Worm (Caenorhabditis elegans) whole organism, L2 larva: Measurements from ENCODE around the gene C06A1.6.

ENCODE experiments used
- C34F6.9 ChIP-seq: fragments of 150-350 bp; optimal IDR thresholded peaks from 2 replicates; lab custom pipeline; 2014; ENCODE audit warnings: missing biosample characterization, missing genetic modification characterization
- F13H6.1 ChIP-seq: sonication (generic microtip); optimal IDR thresholded peaks from 2 replicates; lab custom pipeline; 2016; ENCODE audit warnings: missing genetic modification characterization, missing compliant biosample characterization
- R02D3.7 ChIP-seq: fragments of 150-350 bp; optimal IDR thresholded peaks from 2 replicates; lab custom pipeline; 2014; ENCODE audit warnings: missing biosample characterization, missing genetic modification characterization
- Y55F3AM.14 ChIP-seq: fragments of 200-800 bp; sonication (Bioruptor generic); optimal IDR thresholded peaks from 2 replicates; lab custom pipeline; 2018; ENCODE audit warnings: mild to moderate bottlenecking, missing genetic modification characterization, missing compliant biosample characterization
- ZK546.5 ChIP-seq: sonication (generic microtip); optimal IDR thresholded peaks from 2 replicates; lab custom pipeline; 2017; ENCODE audit warnings: missing biosample characterization, missing genetic modification characterization
- alr-1 ChIP-seq: fragments of 150-350 bp; optimal IDR thresholded peaks from 2 replicates; lab custom pipeline; 2014; ENCODE audit warnings: missing biosample characterization, missing genetic modification characterization
- aly-2 ChIP-seq: fragments of 150-350 bp; optimal IDR thresholded peaks from 2 replicates; lab custom pipeline; 2014; ENCODE audit warnings: missing biosample characterization, missing genetic modification characterization
- ama-1 ChIP-seq: fragments of 150-350 bp; optimal IDR thresholded peaks from 2 replicates; lab custom pipeline; 2018; ENCODE audit warnings: inconsistent platforms
- blmp-1 ChIP-seq: sonication (generic microtip); optimal IDR thresholded peaks from 2 replicates; lab custom pipeline; 2017; ENCODE audit warnings: missing genetic modification characterization, mild to moderate bottlenecking, missing compliant biosample characterization, antibody characterized with exemption, moderate library complexity; ENCODE audit not compliant: insufficient read depth
- ceh-16 ChIP-seq: fragments of 150-350 bp; optimal IDR thresholded peaks from 2 replicates; lab custom pipeline; 2014; ENCODE audit warnings: missing biosample characterization, missing genetic modification characterization
- ceh-82 ChIP-seq: fragments of 150-350 bp; optimal IDR thresholded peaks from 2 replicates; lab custom pipeline; 2014; ENCODE audit warnings: missing biosample characterization, missing genetic modification characterization
- crh-2 ChIP-seq: sonication (generic microtip); optimal IDR thresholded peaks from 2 replicates; lab custom pipeline; 2017; ENCODE audit warnings: missing biosample characterization, missing genetic modification characterization
- dmd-4 ChIP-seq: sonication (generic microtip); optimal IDR thresholded peaks from 2 replicates; lab custom pipeline; 2017; ENCODE audit warnings: missing biosample characterization, missing genetic modification characterization
- egl-27 ChIP-seq: sonication (generic microtip); optimal IDR thresholded peaks from 3 replicates; lab custom pipeline; 2017; ENCODE audit warnings: missing biosample characterization, missing genetic modification reagents, missing genetic modification characterization
- elt-1 ChIP-seq: fragments of 150-350 bp; optimal IDR thresholded peaks from 2 replicates; lab custom pipeline; 2014; ENCODE audit warnings: missing biosample characterization, missing genetic modification characterization
- elt-3 ChIP-seq: sonication (generic microtip); optimal IDR thresholded peaks from 2 replicates; lab custom pipeline; 2017; ENCODE audit warnings: missing biosample characterization, missing genetic modification characterization
- fos-1 ChIP-seq: fragments of 150-350 bp; optimal IDR thresholded peaks from 2 replicates; lab custom pipeline; 2014; ENCODE audit warnings: missing biosample characterization, missing genetic modification characterization
- gmeb-1 ChIP-seq: fragments of 150-350 bp; optimal IDR thresholded peaks from 2 replicates; lab custom pipeline; 2014; ENCODE audit warnings: missing biosample characterization, missing genetic modification characterization
- lin-11 ChIP-seq: fragments of 150-350 bp; sonication (generic microtip); optimal IDR thresholded peaks from 2 replicates; lab custom pipeline; 2014; ENCODE audit warnings: missing biosample characterization, missing genetic modification characterization, inconsistent platforms, mixed read lengths
- lin-13 ChIP-seq: fragments of 150-350 bp; optimal IDR thresholded peaks from 2 replicates; lab custom pipeline; 2014; ENCODE audit warnings: missing biosample characterization, missing genetic modification reagents, missing genetic modification characterization
- lin-39 ChIP-seq: fragments of 150-350 bp; optimal IDR thresholded peaks from 2 replicates; lab custom pipeline; 2014; ENCODE audit warnings: missing biosample characterization, missing genetic modification reagents, missing genetic modification characterization
- lsy-2 ChIP-seq, 2 experiments: fragments of 150-350 bp in 1 of 2; sonication (generic microtip) in 1 of 2; optimal IDR thresholded peaks; 2 replicates each; lab custom pipeline; 2014 to 2017; ENCODE audit warnings: missing biosample characterization in 2 of 2, missing genetic modification characterization in 2 of 2
- mab-5 ChIP-seq: fragments of 150-350 bp; optimal IDR thresholded peaks from 2 replicates; lab custom pipeline; 2014; ENCODE audit warnings: missing biosample characterization, missing genetic modification characterization
- mbf-1 ChIP-seq: sonication (generic microtip); optimal IDR thresholded peaks from 2 replicates; lab custom pipeline; 2017; ENCODE audit warnings: missing biosample characterization, missing genetic modification characterization
- mdl-1 ChIP-seq, 2 experiments: fragments of 150-350 bp in 1 of 2; sonication (generic microtip) in 1 of 2; optimal IDR thresholded peaks; 2 replicates each; lab custom pipeline; 2017; ENCODE audit warnings: missing biosample characterization in 2 of 2, missing genetic modification characterization in 2 of 2
- nhr-10 ChIP-seq: sonication (generic microtip); optimal IDR thresholded peaks from 2 replicates; lab custom pipeline; 2017; ENCODE audit warnings: missing biosample characterization, missing genetic modification characterization
- nhr-11 ChIP-seq: fragments of 150-350 bp; optimal IDR thresholded peaks from 2 replicates; lab custom pipeline; 2014; ENCODE audit warnings: missing biosample characterization, missing genetic modification characterization
- nhr-12 ChIP-seq: fragments of 150-350 bp; optimal IDR thresholded peaks from 2 replicates; lab custom pipeline; 2014; ENCODE audit warnings: missing biosample characterization, missing genetic modification characterization
- nhr-129 ChIP-seq: fragments of 150-350 bp; optimal IDR thresholded peaks from 2 replicates; lab custom pipeline; 2014; ENCODE audit warnings: missing biosample characterization, missing genetic modification characterization
- nhr-21 ChIP-seq: fragments of 150-350 bp; optimal IDR thresholded peaks from 2 replicates; lab custom pipeline; 2014; ENCODE audit warnings: missing biosample characterization, missing genetic modification characterization
- nhr-23 ChIP-seq: fragments of 150-350 bp; optimal IDR thresholded peaks from 2 replicates; lab custom pipeline; 2014; ENCODE audit warnings: missing biosample characterization, missing genetic modification reagents, missing genetic modification characterization
- nhr-237 ChIP-seq: fragments of 150-350 bp; optimal IDR thresholded peaks from 2 replicates; lab custom pipeline; 2014; ENCODE audit warnings: missing biosample characterization, missing genetic modification characterization
- nhr-25 ChIP-seq: fragments of 150-350 bp; sonication (generic microtip); optimal IDR thresholded peaks from 3 replicates; lab custom pipeline; 2014; ENCODE audit warnings: missing biosample characterization, missing genetic modification characterization
- nhr-6 ChIP-seq: fragments of 150-350 bp; optimal IDR thresholded peaks from 2 replicates; lab custom pipeline; 2014; ENCODE audit warnings: missing biosample characterization, missing genetic modification characterization
- nhr-77 ChIP-seq: fragments of 150-350 bp; optimal IDR thresholded peaks from 2 replicates; lab custom pipeline; 2014; ENCODE audit warnings: missing biosample characterization, missing genetic modification characterization
- peb-1 ChIP-seq: fragments of 150-350 bp; optimal IDR thresholded peaks from 2 replicates; lab custom pipeline; 2014; ENCODE audit warnings: missing biosample characterization, missing genetic modification characterization
- sem-4 ChIP-seq: fragments of 150-350 bp; optimal IDR thresholded peaks from 2 replicates; lab custom pipeline; 2014; ENCODE audit warnings: missing biosample characterization, missing genetic modification reagents, missing genetic modification characterization
- skn-1 ChIP-seq: sonication (generic microtip); optimal IDR thresholded peaks from 2 replicates; lab custom pipeline; 2017; ENCODE audit warnings: missing biosample characterization, missing genetic modification characterization
- sma-3 ChIP-seq: sonication (generic microtip); optimal IDR thresholded peaks from 2 replicates; lab custom pipeline; 2016; ENCODE audit warnings: missing genetic modification reagents, missing genetic modification characterization, missing compliant biosample characterization
- sma-9 ChIP-seq, 2 experiments: fragments of 150-350 bp in 1 of 2; sonication (generic microtip) in 1 of 2; optimal IDR thresholded peaks; 2 replicates each; lab custom pipeline; 2014 to 2016; ENCODE audit warnings: missing genetic modification characterization in 2 of 2, mild to moderate bottlenecking in 1 of 2, missing biosample characterization in 1 of 2, missing compliant biosample characterization in 1 of 2, missing genetic modification reagents in 1 of 2, moderate library complexity in 1 of 2
- snpc-4 ChIP-seq: fragments of 150-350 bp; optimal IDR thresholded peaks from 2 replicates; lab custom pipeline; 2014; ENCODE audit warnings: missing biosample characterization, missing genetic modification characterization
- unc-39 ChIP-seq: fragments of 150-350 bp; optimal IDR thresholded peaks from 2 replicates; lab custom pipeline; 2014; ENCODE audit warnings: missing biosample characterization, missing genetic modification characterization
- unc-55 ChIP-seq: fragments of 150-350 bp; sonication (generic microtip); optimal IDR thresholded peaks from 3 replicates; lab custom pipeline; 2014; ENCODE audit warnings: missing biosample characterization, missing genetic modification reagents, missing genetic modification characterization
- unc-62 ChIP-seq: fragments of 150-350 bp; optimal IDR thresholded peaks from 2 replicates; lab custom pipeline; 2014; ENCODE audit warnings: missing biosample characterization, missing genetic modification reagents, missing genetic modification characterization
- zag-1 ChIP-seq: fragments of 150-350 bp; optimal IDR thresholded peaks from 2 replicates; lab custom pipeline; 2014; ENCODE audit warnings: missing biosample characterization, missing genetic modification characterization
- ztf-1 ChIP-seq: fragments of 200-800 bp; sonication (Bioruptor generic); conservative IDR thresholded peaks from 2 replicates; pipeline ENCODE4 v1.3.6; 2022; ENCODE audit warnings: missing genetic modification characterization, missing compliant biosample characterization
- ztf-11 ChIP-seq: sonication (generic microtip); optimal IDR thresholded peaks from 2 replicates; lab custom pipeline; 2017; ENCODE audit warnings: missing biosample characterization, missing genetic modification characterization
- ztf-4 ChIP-seq: fragments of 150-350 bp; optimal IDR thresholded peaks from 2 replicates; lab custom pipeline; 2014; ENCODE audit warnings: missing biosample characterization, missing genetic modification characterization

The C06A1.6 gene

DNA sequence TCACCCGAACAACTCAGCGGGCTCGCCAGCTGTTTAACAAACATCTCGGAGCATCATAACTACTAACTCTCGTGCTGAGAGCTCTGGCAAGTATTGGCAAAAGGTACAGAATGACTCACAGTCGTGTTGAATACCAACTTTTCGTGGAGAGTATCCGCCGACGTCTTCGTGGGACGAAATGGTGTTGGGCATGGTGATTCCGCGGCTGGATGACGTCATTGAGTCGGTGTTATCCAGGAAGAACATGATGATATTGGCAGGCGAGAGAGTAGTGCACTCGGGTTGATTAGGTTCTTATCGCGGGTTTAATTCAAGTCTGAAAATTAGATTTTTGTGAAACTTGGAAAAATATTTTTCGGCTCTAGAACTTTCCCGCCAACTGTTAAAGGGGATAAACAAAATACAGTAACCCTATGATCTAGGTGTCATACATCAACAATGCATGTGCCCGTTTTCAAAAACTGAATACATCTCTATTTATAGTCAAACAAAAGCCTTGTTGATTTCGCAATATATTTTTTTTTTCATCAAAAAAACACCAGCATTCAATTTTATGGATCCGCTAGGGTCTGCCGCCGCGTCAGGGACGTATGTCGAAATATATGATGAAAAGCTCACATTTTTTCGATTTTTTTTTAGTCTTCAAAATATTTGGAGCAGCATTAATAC lies 11.0 kb downstream of the C06A1.6 start:
- TF ChIP-seq nhr-129 (tag; lab: Kevin White, UChicago) (peak; percentile 19), ztf-11 (tag; lab: Kevin White, UChicago) (no peak), unc-55 (GFP tag; lab: Kevin White, UChicago) (peak; percentile 44)

DNA sequence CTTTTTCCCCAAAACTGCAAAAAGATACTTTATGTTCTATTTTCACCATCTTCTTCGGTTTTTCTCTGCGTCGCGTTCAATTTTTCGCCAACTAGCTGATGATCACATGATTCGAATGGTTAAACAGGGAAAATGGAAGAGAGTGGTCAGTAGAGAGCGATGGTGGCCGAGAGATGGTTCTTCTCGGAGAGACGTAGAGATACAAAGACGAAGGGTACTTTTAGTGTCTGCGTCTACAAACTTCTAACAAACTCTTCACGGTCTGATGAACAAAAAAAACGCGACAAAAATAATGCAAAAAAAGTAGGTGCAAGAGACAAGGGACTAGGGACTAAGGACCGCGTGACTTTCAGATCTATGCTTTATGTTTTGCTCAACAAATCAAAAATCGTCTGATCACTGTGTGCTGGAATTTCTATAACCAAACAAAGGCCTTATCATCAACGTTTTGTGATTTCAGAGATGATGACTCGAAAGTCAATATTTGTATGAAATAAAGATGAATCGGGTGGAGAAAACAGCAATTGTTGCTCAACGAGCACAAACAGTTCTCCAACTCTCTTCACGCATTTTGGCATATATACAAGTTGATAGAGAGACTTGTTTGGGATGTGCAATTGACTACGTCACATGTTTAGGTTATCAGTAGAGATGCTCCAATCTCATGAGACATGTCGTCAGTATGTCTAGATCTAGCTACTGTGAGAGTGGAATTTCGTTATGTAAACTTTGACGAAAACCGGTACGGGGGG lies 12.3 kb downstream of the C06A1.6 start:
- TF ChIP-seq blmp-1 (tag; lab: Kevin White, UChicago) (peak; percentile 68), nhr-6 (tag; lab: Kevin White, UChicago) (peak; percentile 96), lsy-2 (tag; optimal IDR thresholded peaks at IDR 0.05; lab: Kevin White, UChicago) (peak; percentile 75 to 94), peb-1 (tag; lab: Kevin White, UChicago) (no peak), C34F6.9 (tag; lab: Kevin White, UChicago) (peak; percentile 98), lin-13 (GFP tag; lab: Kevin White, UChicago) (peak; percentile 84), nhr-11 (no peak), zag-1 (peak; percentile 69), nhr-10 (peak; percentile 10), unc-62 (GFP tag; lab: Kevin White, UChicago) (peak; percentile 61), gmeb-1 (peak; percentile 87), unc-39 (no peak), sma-3 (GFP tag; lab: Kevin White, UChicago) (peak; percentile 97), mbf-1 (tag; lab: Kevin White, UChicago) (no peak), ztf-4 (tag; lab: Kevin White, UChicago) (peak; percentile 97), egl-27 (peak; percentile 88), unc-55 (GFP tag; lab: Kevin White, UChicago) (peak; percentile 93), lin-39 (tag; lab: Kevin White, UChicago) (no peak), dmd-4 (tag; lab: Kevin White, UChicago) (no peak), sem-4 (peak; percentile 96), ztf-1 (GFP tag; lab: Robert Waterston, UW) (no peak), elt-3 (tag; lab: Kevin White, UChicago) (no peak), ZK546.5 (no peak), nhr-12 (peak; percentile 41), nhr-23 (tag; lab: Kevin White, UChicago) (no peak), skn-1 (tag; lab: Kevin White, UChicago) (peak; percentile 53), mdl-1 (tag; optimal IDR thresholded peaks at IDR 0.05; lab: Kevin White, UChicago) (peak; percentile 84 to 92), nhr-21 (tag; lab: Kevin White, UChicago) (peak; percentile 97), ceh-82 (tag; lab: Kevin White, UChicago) (peak; percentile 1), alr-1 (tag; lab: Kevin White, UChicago) (no peak), ceh-16 (tag; lab: Kevin White, UChicago) (peak; percentile 83), nhr-237 (tag; lab: Kevin White, UChicago) (no peak), lin-11 (peak; percentile 88), F13H6.1 (peak; percentile 95), nhr-25 (tag; lab: Kevin White, UChicago) (peak; percentile 98), Y55F3AM.14 (GFP tag; lab: Kevin White, UChicago) (peak; percentile 78), ztf-11 (tag; lab: Kevin White, UChicago) (no peak), fos-1 (tag; lab: Kevin White, UChicago) (peak; percentile 88), ama-1 (lab: Kevin White, UChicago) (peak; percentile 92), elt-1 (tag; lab: Kevin White, UChicago) (no peak), snpc-4 (tag; lab: Kevin White, UChicago) (peak; percentile 61), mab-5 (tag; lab: Kevin White, UChicago) (peak; percentile 70), aly-2 (tag; lab: Kevin White, UChicago) (no peak), crh-2 (tag; lab: Kevin White, UChicago) (peak; percentile 98), sma-9 (GFP tag; optimal IDR thresholded peaks at IDR 0.05; lab: Kevin White, UChicago) (peak; percentile 98), sma-9 (tag; optimal IDR thresholded peaks at IDR 0.05; lab: Kevin White, UChicago) (no peak), nhr-129 (tag; lab: Kevin White, UChicago) (peak; percentile 97), nhr-77 (tag; lab: Kevin White, UChicago) (peak; percentile 19), R02D3.7 (tag; lab: Kevin White, UChicago) (no peak)
